Worm (Caenorhabditis elegans): ENCODE results near the gene nlr-1.

nlr-1 gene

DNA sequence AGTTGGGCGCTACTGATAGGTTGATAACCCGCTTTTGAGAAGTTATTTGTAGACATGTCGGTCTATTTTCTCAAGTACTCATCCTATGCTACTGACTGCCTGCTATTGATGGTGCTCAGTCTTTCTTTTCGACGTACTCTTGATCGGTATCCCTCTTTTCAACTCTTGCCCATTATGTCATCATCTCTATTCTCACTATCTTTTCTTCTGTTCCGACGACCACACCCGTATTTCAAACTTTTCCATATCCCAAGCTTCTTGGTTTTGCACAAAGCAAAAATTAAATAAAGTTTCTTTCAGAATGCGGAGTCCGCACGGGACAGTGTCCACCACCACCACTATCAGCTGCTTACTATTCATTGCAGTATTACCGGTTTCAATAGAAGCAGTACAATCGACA is 24.8 kb upstream of the nlr-1 start, which contains the start of gene F35G2.1:
F35G2.1 (plus strand) TSS at position 301 of the 400 bp plus-strand sequence.
- TF ChIP-seq mab-5 (tag; optimal IDR thresholded peaks at IDR 0.05) = no peak
- TF ChIP-seq C34F6.9 (tag; optimal IDR thresholded peaks at IDR 0.05) = no peak

DNA sequence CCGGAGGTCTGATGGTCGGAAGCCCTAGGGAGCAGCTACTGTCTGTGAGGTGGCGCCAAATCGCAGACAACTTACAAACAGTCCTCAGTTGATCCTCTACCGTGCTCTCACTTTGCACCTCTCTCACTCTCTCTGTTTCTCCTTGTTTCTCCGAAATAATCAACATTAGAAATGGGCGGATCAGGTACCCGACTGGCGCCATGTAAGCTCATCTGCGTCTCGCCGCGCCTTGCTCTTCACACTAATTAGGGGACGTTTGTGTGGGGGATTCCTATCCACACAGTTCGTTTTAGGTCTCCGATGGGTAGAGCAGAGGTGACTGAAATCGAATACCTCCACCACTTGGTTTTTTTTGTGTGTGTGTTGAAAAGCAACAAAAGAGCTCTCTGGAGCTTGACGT is 23.9 kb upstream of the nlr-1 start:
- TF ChIP-seq nhr-23 (tag; optimal IDR thresholded peaks at IDR 0.05) (no peak), ZK546.5 (tag; optimal IDR thresholded peaks at IDR 0.05) (no peak), ama-1 (optimal IDR thresholded peaks at IDR 0.05) (no peak), unc-62 (GFP tag; optimal IDR thresholded peaks at IDR 0.05) (no peak), lin-13 (GFP tag; optimal IDR thresholded peaks at IDR 0.05) (no peak), nhr-237 (tag; optimal IDR thresholded peaks at IDR 0.05) (no peak), mab-5 (tag; optimal IDR thresholded peaks at IDR 0.05) (no peak), sma-9 (GFP tag; optimal IDR thresholded peaks at IDR 0.05) (peak; percentile 23), sma-9 (tag; optimal IDR thresholded peaks at IDR 0.05) (no peak), ztf-11 (tag; optimal IDR thresholded peaks at IDR 0.05) (no peak), skn-1 (tag; optimal IDR thresholded peaks at IDR 0.05) (no peak), F13H6.1 (tag; optimal IDR thresholded peaks at IDR 0.05) (peak; percentile 53), nhr-129 (tag; optimal IDR thresholded peaks at IDR 0.05) (peak; percentile 29), sem-4 (tag; optimal IDR thresholded peaks at IDR 0.05) (no peak)

DNA sequence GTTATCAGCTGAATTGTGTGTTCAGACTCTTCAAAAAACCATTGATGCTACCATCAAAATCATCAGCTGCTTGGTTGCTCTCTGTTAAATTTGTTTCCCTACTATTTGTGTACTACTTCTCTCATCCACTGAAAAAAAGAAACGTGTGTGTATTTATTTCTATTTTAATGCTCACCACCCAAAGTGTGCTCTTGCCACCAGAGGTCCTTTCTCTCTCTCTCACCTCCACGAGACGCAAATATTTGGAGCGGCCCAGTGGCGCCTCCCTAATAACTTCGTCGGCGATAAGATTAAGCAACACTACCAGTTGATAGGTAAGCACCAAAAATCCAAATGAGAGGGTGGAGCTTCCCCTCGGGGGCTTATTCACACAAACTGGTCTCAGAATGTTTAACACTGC is 22.7 kb upstream of the nlr-1 start:
- TF ChIP-seq lsy-2 (tag; optimal IDR thresholded peaks at IDR 0.05) = no peak
- peak; percentile 77 for TF ChIP-seq F13H6.1 (tag; optimal IDR thresholded peaks at IDR 0.05)
- TF ChIP-seq sma-9 (GFP tag; optimal IDR thresholded peaks at IDR 0.05) = no peak
- no peak for TF ChIP-seq sma-9 (tag; optimal IDR thresholded peaks at IDR 0.05)
- TF ChIP-seq fos-1 (tag; optimal IDR thresholded peaks at IDR 0.05) = no peak
- peak; percentile 65 for TF ChIP-seq nhr-129 (tag; optimal IDR thresholded peaks at IDR 0.05)
- no peak for TF ChIP-seq unc-55 (GFP tag; optimal IDR thresholded peaks at IDR 0.05)
- no peak for TF ChIP-seq Y55F3AM.14 (GFP tag; optimal IDR thresholded peaks at IDR 0.05)
- TF ChIP-seq elt-3 (tag; optimal IDR thresholded peaks at IDR 0.05) = no peak
- no peak for TF ChIP-seq nhr-21 (tag; optimal IDR thresholded peaks at IDR 0.05)
- TF ChIP-seq nhr-12 (tag; optimal IDR thresholded peaks at IDR 0.05) = no peak

DNA sequence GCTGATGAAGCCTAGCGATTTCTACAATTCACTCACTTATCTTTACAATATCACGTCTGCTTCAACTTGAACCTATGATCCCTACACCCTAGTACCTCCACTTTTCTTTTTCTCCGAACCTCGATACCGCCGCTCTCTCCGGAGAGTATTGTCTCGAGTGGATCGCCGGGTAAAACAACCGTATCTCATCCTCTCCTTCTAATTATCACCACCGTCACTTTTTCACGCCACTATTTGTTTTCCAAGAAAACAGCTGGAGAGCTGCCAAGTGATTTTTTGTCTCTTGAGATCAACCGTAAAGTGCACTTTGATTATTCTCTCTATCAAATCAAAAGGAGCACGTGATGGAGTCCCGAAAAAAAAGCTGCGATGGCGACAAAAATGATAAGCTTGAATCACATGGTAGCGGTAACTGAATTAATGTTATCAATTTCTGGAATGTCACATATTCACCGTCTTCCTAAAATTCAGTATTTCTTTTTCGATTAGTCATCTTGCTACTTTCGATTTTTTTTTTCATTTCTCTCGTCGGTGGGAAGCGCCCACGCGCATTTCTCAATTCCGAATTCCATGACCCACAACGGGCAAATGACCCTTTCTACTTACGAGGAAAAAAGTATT is 21.5 kb upstream of the nlr-1 start:
- TF ChIP-seq elt-3 (tag; optimal IDR thresholded peaks at IDR 0.05) = no peak
- TF ChIP-seq fos-1 (tag; optimal IDR thresholded peaks at IDR 0.05) = peak; percentile 17
- TF ChIP-seq sma-9 (GFP tag; optimal IDR thresholded peaks at IDR 0.05) = peak; percentile 59
- no peak for TF ChIP-seq sma-9 (tag; optimal IDR thresholded peaks at IDR 0.05)
- TF ChIP-seq blmp-1 (tag; optimal IDR thresholded peaks at IDR 0.05; ENCODE audit: insufficient read depth) = no peak
- TF ChIP-seq alr-1 (tag; optimal IDR thresholded peaks at IDR 0.05) = no peak
- no peak for TF ChIP-seq zag-1 (tag; optimal IDR thresholded peaks at IDR 0.05)
- no peak for TF ChIP-seq mbf-1 (tag; optimal IDR thresholded peaks at IDR 0.05)
- TF ChIP-seq elt-1 (tag; optimal IDR thresholded peaks at IDR 0.05) = no peak
- TF ChIP-seq lin-11 (tag; optimal IDR thresholded peaks at IDR 0.05) = no peak
- peak; percentile 28 for TF ChIP-seq nhr-129 (tag; optimal IDR thresholded peaks at IDR 0.05)
- TF ChIP-seq nhr-21 (tag; optimal IDR thresholded peaks at IDR 0.05) = no peak
- no peak for TF ChIP-seq C34F6.9 (tag; optimal IDR thresholded peaks at IDR 0.05)
- no peak for TF ChIP-seq R02D3.7 (tag; optimal IDR thresholded peaks at IDR 0.05)
- TF ChIP-seq snpc-4 (tag; optimal IDR thresholded peaks at IDR 0.05) = no peak
- no peak for TF ChIP-seq lin-13 (GFP tag; optimal IDR thresholded peaks at IDR 0.05)
- TF ChIP-seq nhr-25 (tag; optimal IDR thresholded peaks at IDR 0.05) = no peak
- TF ChIP-seq lsy-2 (tag; optimal IDR thresholded peaks at IDR 0.05) = no peak
- TF ChIP-seq F13H6.1 (tag; optimal IDR thresholded peaks at IDR 0.05) = peak; percentile 59
- TF ChIP-seq crh-2 (tag; optimal IDR thresholded peaks at IDR 0.05) = peak; percentile 9

DNA sequence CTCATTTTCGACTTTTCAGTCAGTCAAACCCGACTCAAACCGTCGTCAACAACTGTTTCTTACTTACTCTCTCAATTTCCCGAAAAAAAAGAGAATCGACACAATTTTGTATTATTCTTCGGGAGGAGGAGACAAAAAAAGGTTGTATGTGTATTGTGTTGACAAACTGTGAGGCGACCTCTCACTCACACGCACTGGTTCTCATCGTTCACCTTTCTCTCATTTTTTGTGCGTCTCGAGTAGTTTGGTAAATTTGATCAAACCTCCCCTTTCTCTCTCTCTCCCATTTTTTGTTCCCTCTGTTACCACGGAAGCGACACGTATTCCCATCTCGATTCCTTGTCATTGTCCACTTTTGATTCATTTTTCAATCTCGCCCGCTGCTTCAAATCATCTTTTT is 20.7 kb upstream of the nlr-1 start:
- TF ChIP-seq nhr-129 (tag; optimal IDR thresholded peaks at IDR 0.05) (peak; percentile 71), sma-9 (GFP tag; optimal IDR thresholded peaks at IDR 0.05) (peak; percentile 17), sma-9 (tag; optimal IDR thresholded peaks at IDR 0.05) (no peak), lin-11 (tag; optimal IDR thresholded peaks at IDR 0.05) (no peak), F13H6.1 (tag; optimal IDR thresholded peaks at IDR 0.05) (peak; percentile 51)

DNA sequence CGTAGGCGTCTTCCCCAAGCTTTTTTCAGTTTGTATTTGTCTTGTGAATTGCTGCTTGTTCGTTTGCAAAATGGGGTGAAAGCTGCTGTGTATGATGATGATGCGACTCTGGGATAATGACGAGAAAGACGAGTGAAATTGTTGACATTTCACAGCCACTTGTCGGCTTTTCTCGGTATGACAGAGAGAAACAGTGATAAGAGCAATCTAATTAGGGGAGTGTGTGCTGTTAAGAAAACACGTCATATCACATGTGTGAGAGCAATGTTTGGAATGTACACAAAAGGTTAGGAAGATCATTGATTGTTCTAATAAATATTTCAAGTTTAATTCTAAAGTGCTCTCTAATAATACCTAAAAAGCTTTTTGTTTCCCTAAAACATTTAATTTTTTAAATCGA is 19.5 kb upstream of the nlr-1 start:
- no peak for TF ChIP-seq nhr-25 (tag; optimal IDR thresholded peaks at IDR 0.05)
- peak; percentile 75 for TF ChIP-seq sma-9 (GFP tag; optimal IDR thresholded peaks at IDR 0.05)
- no peak for TF ChIP-seq sma-9 (tag; optimal IDR thresholded peaks at IDR 0.05)
- TF ChIP-seq F13H6.1 (tag; optimal IDR thresholded peaks at IDR 0.05) = peak; percentile 22
- TF ChIP-seq fos-1 (tag; optimal IDR thresholded peaks at IDR 0.05) = peak; percentile 33
- no peak for TF ChIP-seq peb-1 (tag; optimal IDR thresholded peaks at IDR 0.05)
- peak; percentile 54 for TF ChIP-seq crh-2 (tag; optimal IDR thresholded peaks at IDR 0.05)
- TF ChIP-seq nhr-129 (tag; optimal IDR thresholded peaks at IDR 0.05) = peak; percentile 52
- TF ChIP-seq blmp-1 (tag; optimal IDR thresholded peaks at IDR 0.05; ENCODE audit: insufficient read depth) = no peak
- no peak for TF ChIP-seq ztf-1 (GFP tag; conservative IDR thresholded peaks at IDR 0.05)

Data from whole organism, L2 larva.